Worm (Caenorhabditis elegans): ENCODE results near the gene C46F4.3.

The C46F4.3 gene

DNA sequence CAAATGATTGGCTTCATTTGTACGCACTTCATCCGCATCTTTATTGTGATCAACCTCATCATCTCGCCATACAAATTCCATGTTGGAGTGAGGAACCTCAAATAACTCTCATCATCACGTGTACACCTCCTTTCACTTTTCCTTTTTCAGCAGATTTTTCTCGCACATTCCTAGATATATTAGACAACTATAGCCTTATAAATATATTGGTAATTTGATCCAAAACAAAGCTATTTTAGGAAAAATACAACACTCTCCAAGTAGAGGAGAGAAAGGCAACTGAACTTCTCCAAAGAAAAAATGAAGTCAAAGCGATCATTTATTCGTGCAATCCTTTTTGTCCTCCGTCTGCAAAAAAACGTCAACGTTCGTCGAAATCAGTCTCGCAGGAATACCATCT is 23.2 kb downstream of the C46F4.3 start, which contains the start of gene R07E4.1:
TSS of gene R07E4.1 (plus strand) at position 301 of the 400 bp plus-strand sequence.
- no peak for TF ChIP-seq ztf-29 (GFP tag; IDR thresholded peaks at IDR 0.05)
- no peak for TF ChIP-seq ztf-23 (GFP tag; IDR thresholded peaks at IDR 0.05)
- TF ChIP-seq cog-1 (tag; optimal IDR thresholded peaks at IDR 0.05), result no peak
- TF ChIP-seq T22C8.4 (GFP tag; IDR thresholded peaks at IDR 0.05), result no peak
- no peak for TF ChIP-seq med-1 (GFP tag; optimal IDR thresholded peaks at IDR 0.05; ENCODE audit: insufficient read depth)
- TF ChIP-seq klf-2 (GFP tag; conservative IDR thresholded peaks at IDR 0.05), result no peak
- TF ChIP-seq tab-1 (GFP tag; IDR thresholded peaks at IDR 0.05), result no peak
- no peak for TF ChIP-seq ref-1 (GFP tag; conservative IDR thresholded peaks at IDR 0.05)
- no peak for TF ChIP-seq flt-1 (GFP tag; IDR thresholded peaks at IDR 0.05)

ce11 chrX:5960872-5961271 is 25.3 kb downstream of the C46F4.3 start:
- TF ChIP-seq cog-1 (tag; optimal IDR thresholded peaks at IDR 0.05) (no peak), flt-1 (GFP tag; IDR thresholded peaks at IDR 0.05) (no peak), T22C8.4 (GFP tag; IDR thresholded peaks at IDR 0.05) (no peak)

DNA sequence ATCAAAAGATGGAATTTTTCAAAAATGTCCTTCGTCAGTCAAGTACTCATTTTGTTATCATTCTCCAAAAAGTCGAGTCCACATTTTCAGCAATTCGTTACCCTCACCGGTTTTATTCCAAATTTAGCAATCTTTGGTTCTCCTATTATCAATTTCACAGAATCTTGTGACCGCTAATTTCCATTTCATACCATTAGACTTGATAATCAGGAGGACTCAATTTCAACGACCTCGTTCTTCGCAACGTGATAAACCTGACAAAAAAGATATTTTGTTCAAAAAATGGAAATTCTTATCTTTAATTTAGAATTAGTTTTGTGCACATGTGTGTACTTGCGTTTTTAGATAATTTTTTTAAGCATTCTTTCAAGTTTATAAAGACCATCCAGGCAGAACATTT is 27.0 kb downstream of the C46F4.3 start:
- TF ChIP-seq flt-1 (GFP tag; IDR thresholded peaks at IDR 0.05) (no peak), T22C8.4 (GFP tag; IDR thresholded peaks at IDR 0.05) (no peak), tab-1 (GFP tag; IDR thresholded peaks at IDR 0.05) (no peak), med-1 (GFP tag; optimal IDR thresholded peaks at IDR 0.05; ENCODE audit: insufficient read depth) (no peak), ztf-29 (GFP tag; IDR thresholded peaks at IDR 0.05) (no peak), ref-1 (GFP tag; conservative IDR thresholded peaks at IDR 0.05) (no peak), ztf-23 (GFP tag; IDR thresholded peaks at IDR 0.05) (no peak)

- TF ChIP-seq tab-1 (GFP tag; IDR thresholded peaks at IDR 0.05), result no peak
- TF ChIP-seq cog-1 (tag; optimal IDR thresholded peaks at IDR 0.05), result no peak
- TF ChIP-seq med-1 (GFP tag; optimal IDR thresholded peaks at IDR 0.05; ENCODE audit: insufficient read depth), result no peak
- no peak for TF ChIP-seq ref-1 (GFP tag; conservative IDR thresholded peaks at IDR 0.05)
- no peak for TF ChIP-seq flt-1 (GFP tag; IDR thresholded peaks at IDR 0.05)
- TF ChIP-seq ztf-29 (GFP tag; IDR thresholded peaks at IDR 0.05), result no peak
- TF ChIP-seq ztf-23 (GFP tag; IDR thresholded peaks at IDR 0.05), result no peak
- no peak for TF ChIP-seq T22C8.4 (GFP tag; IDR thresholded peaks at IDR 0.05)
- no peak for TF ChIP-seq klf-2 (GFP tag; conservative IDR thresholded peaks at IDR 0.05)
Measured at ce11 chrX:5972212-5972611, 36.6 kb downstream of the C46F4.3 start.

- no peak for TF ChIP-seq ztf-23 (GFP tag; IDR thresholded peaks at IDR 0.05)
- no peak for TF ChIP-seq T22C8.4 (GFP tag; IDR thresholded peaks at IDR 0.05)
- no peak for TF ChIP-seq ztf-29 (GFP tag; IDR thresholded peaks at IDR 0.05)
- no peak for TF ChIP-seq flt-1 (GFP tag; IDR thresholded peaks at IDR 0.05)
- TF ChIP-seq cog-1 (tag; optimal IDR thresholded peaks at IDR 0.05), result no peak
- no peak for TF ChIP-seq tab-1 (GFP tag; IDR thresholded peaks at IDR 0.05)
- no peak for TF ChIP-seq ref-1 (GFP tag; conservative IDR thresholded peaks at IDR 0.05)
- no peak for TF ChIP-seq klf-2 (GFP tag; conservative IDR thresholded peaks at IDR 0.05)
- TF ChIP-seq med-1 (GFP tag; optimal IDR thresholded peaks at IDR 0.05; ENCODE audit: insufficient read depth), result no peak
Measured at ce11 chrX:5975228-5975627, 39.7 kb downstream of the C46F4.3 start.

ce11 chrX:5975726-5976125 is 40.2 kb downstream of the C46F4.3 start:
- TF ChIP-seq ztf-29 (GFP tag; IDR thresholded peaks at IDR 0.05) (no peak), ztf-23 (GFP tag; IDR thresholded peaks at IDR 0.05) (no peak), ref-1 (GFP tag; conservative IDR thresholded peaks at IDR 0.05) (no peak), cog-1 (tag; optimal IDR thresholded peaks at IDR 0.05) (no peak), klf-2 (GFP tag; conservative IDR thresholded peaks at IDR 0.05) (no peak), tab-1 (GFP tag; IDR thresholded peaks at IDR 0.05) (no peak), flt-1 (GFP tag; IDR thresholded peaks at IDR 0.05) (no peak), med-1 (GFP tag; optimal IDR thresholded peaks at IDR 0.05; ENCODE audit: insufficient read depth) (no peak), T22C8.4 (GFP tag; IDR thresholded peaks at IDR 0.05) (no peak)

DNA sequence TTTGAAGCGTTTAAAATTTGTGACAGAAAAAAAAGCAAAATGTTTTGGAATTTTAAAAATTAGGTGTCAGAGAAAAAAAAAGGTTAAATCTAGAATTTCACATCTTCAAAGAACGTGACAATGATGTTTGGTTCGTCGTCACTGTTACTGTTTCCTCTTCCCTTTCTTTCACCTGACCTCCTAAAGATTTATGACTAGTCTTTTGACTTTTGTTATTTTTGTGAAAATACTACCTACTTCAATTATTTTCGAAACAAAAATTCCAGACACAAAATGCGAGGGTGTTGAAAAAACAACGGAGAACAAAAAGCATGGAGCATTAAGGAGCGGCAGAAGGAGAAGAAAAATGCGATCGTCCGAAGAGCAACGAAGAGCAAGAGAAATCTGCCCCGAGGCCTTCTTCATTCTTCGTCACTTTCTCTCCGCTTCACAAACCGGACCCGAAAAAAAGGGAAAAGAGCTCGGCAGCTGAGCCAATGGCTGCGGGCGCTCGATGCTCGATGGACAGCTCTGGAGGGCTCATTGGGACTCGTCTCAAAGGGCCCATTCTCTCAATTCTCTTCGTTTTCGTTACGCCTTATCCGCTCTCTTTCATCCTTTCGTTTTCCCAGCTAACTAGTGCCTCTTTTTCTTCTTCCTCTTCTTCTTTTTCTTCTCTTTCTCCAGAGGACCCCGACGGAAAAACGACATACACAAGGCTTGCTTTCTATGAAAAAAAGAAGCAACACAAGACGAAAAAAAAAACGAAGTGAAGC is 40.8 kb downstream of the C46F4.3 start:
- no peak for TF ChIP-seq ztf-29 (GFP tag; IDR thresholded peaks at IDR 0.05)

- TF ChIP-seq T22C8.4 (GFP tag; IDR thresholded peaks at IDR 0.05) (no peak), klf-2 (GFP tag; conservative IDR thresholded peaks at IDR 0.05) (no peak), ztf-23 (GFP tag; IDR thresholded peaks at IDR 0.05) (no peak), flt-1 (GFP tag; IDR thresholded peaks at IDR 0.05) (no peak), ztf-29 (GFP tag; IDR thresholded peaks at IDR 0.05) (no peak), ref-1 (GFP tag; conservative IDR thresholded peaks at IDR 0.05) (no peak), tab-1 (GFP tag; IDR thresholded peaks at IDR 0.05) (no peak), cog-1 (tag; optimal IDR thresholded peaks at IDR 0.05) (no peak), med-1 (GFP tag; optimal IDR thresholded peaks at IDR 0.05; ENCODE audit: insufficient read depth) (no peak)
Measured at ce11 chrX:5977754-5978153, 42.2 kb downstream of the C46F4.3 start, which contains the start of gene kin-2. kin-2 (minus strand) TSS chrX:5977854.

ce11 chrX:5981698-5982097 is 46.1 kb downstream of the C46F4.3 start:
- TF ChIP-seq ztf-29 (GFP tag; IDR thresholded peaks at IDR 0.05), result no peak
- no peak for TF ChIP-seq ztf-23 (GFP tag; IDR thresholded peaks at IDR 0.05)
- no peak for TF ChIP-seq med-1 (GFP tag; optimal IDR thresholded peaks at IDR 0.05; ENCODE audit: insufficient read depth)
- no peak for TF ChIP-seq cog-1 (tag; optimal IDR thresholded peaks at IDR 0.05)
- TF ChIP-seq ref-1 (GFP tag; conservative IDR thresholded peaks at IDR 0.05), result no peak
- no peak for TF ChIP-seq flt-1 (GFP tag; IDR thresholded peaks at IDR 0.05)
- no peak for TF ChIP-seq T22C8.4 (GFP tag; IDR thresholded peaks at IDR 0.05)
- TF ChIP-seq tab-1 (GFP tag; IDR thresholded peaks at IDR 0.05), result no peak
- no peak for TF ChIP-seq klf-2 (GFP tag; conservative IDR thresholded peaks at IDR 0.05)

- no peak for TF ChIP-seq ztf-29 (GFP tag; IDR thresholded peaks at IDR 0.05)
- TF ChIP-seq klf-2 (GFP tag; conservative IDR thresholded peaks at IDR 0.05), result no peak
- no peak for TF ChIP-seq ztf-23 (GFP tag; IDR thresholded peaks at IDR 0.05)
Measured at ce11 chrX:5982799-5983198, 47.2 kb downstream of the C46F4.3 start.

All from whole organism, midembryonic.